Worm (Caenorhabditis elegans) whole organism, L4/young adult: ENCODE results near the gene W04E12.7.

Experiments used
- W03F9.2 ChIP-seq: fragments of 150-350 bp; optimal IDR thresholded peaks from 2 replicates; lab custom pipeline; 2014; ENCODE audit warnings: missing biosample characterization, missing genetic modification characterization
- dao-5 ChIP-seq: sonication (generic microtip); optimal IDR thresholded peaks from 2 replicates; lab custom pipeline; 2016; ENCODE audit warnings: missing genotype, missing genetic modification characterization, moderate library complexity, missing compliant biosample characterization
- him-1 ChIP-seq: sonication (generic microtip); optimal IDR thresholded peaks from 2 replicates; lab custom pipeline; 2016; ENCODE audit warnings: missing genotype, missing genetic modification reagents, missing genetic modification characterization, missing compliant biosample characterization

DNA sequence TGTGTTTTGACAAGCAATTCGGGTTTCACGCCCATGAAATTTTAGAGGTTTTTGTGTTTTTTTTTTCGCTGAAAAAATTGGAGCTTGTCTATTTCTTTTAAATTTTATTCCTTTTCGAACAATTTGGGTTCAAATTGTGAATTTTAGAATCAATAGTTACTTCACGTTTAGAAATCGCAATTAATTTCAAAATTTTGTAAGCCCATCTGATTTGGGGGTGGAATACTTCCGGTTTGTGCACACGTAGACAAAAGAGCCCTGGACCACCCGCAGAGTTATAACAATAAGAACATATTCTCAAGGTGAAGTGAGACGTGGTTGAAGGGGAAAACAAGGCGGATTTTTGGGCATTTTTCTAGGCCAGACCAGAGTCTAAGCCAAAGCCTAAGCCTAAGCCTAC lies 18.1 kb downstream of the W04E12.7 start, which contains the start of gene Y116F11A.6:
- TF ChIP-seq dao-5 (tag; lab: Kevin White, UChicago), result no peak
- TF ChIP-seq him-1, result no peak
- TF ChIP-seq W03F9.2 (tag; lab: Kevin White, UChicago), result no peak
